Fruit fly (Drosophila melanogaster) whole organism, embryonic: ENCODE data around the gene form3.

Source experiments
- Abd-B ChIP-seq: fragments of 200-800 bp; sonication (Bioruptor generic); optimal IDR thresholded peaks from 2 replicates; lab custom pipeline; 2018; ENCODE audit warnings: missing biosample characterization, mild to moderate bottlenecking, missing genetic modification characterization, moderate library complexity
- Asciz ChIP-seq: fragments of 200-800 bp; sonication (Bioruptor generic); optimal IDR thresholded peaks from 2 replicates; lab custom pipeline; 2017; ENCODE audit warnings: missing biosample characterization, mild to moderate bottlenecking, missing genetic modification characterization, missing genetic modification reagents
- Awh ChIP-seq: fragments of 200-800 bp; sonication (Bioruptor generic); IDR thresholded peaks from 2 replicates; pipeline ENCODE4, ENCODE4 v1.3.6; 2022; ENCODE audit warnings: missing biosample characterization, missing genetic modification characterization
- Bdp1 ChIP-seq: fragments of 200-800 bp; sonication (Bioruptor generic); optimal IDR thresholded peaks from 3 replicates; lab custom pipeline; 2016; ENCODE audit warnings: missing biosample characterization, missing genetic modification characterization
- C15 ChIP-seq: fragments of 200-800 bp; sonication (Bioruptor generic); IDR thresholded peaks from 3 replicates; pipeline ENCODE4 v1.3.6; 2022; ENCODE audit warnings: missing biosample characterization, missing genetic modification characterization
- CG12391 ChIP-seq: fragments of 200-800 bp; sonication (Bioruptor generic); optimal IDR thresholded peaks from 3 replicates; lab custom pipeline; 2018; ENCODE audit warnings: missing biosample characterization, mild to moderate bottlenecking, missing genetic modification characterization, moderate library complexity
- CG12942 ChIP-seq: fragments of 200-800 bp; sonication (Bioruptor generic); optimal IDR thresholded peaks from 3 replicates; lab custom pipeline; 2016; ENCODE audit warnings: missing biosample characterization, missing genetic modification characterization
- CG13287 ChIP-seq: fragments of 200-800 bp; sonication (Bioruptor generic); IDR thresholded peaks from 2 replicates; pipeline ENCODE4 v1.3.6; 2022; ENCODE audit warnings: missing biosample characterization, missing genetic modification characterization; ENCODE audit not compliant: partially characterized antibody
- CG14014 ChIP-seq: fragments of 200-800 bp; sonication (Bioruptor generic); IDR thresholded peaks from 2 replicates; pipeline ENCODE4 v1.3.6; 2022; ENCODE audit warnings: missing biosample characterization, missing genetic modification characterization
- CG18011 ChIP-seq: fragments of 200-800 bp; sonication (Bioruptor generic); optimal IDR thresholded peaks from 2 replicates; lab custom pipeline; 2017; ENCODE audit warnings: missing biosample characterization, missing genetic modification characterization, mild to moderate bottlenecking, moderate library complexity, missing genotype
- CG18619 ChIP-seq: fragments of 200-800 bp; sonication (Bioruptor generic); optimal IDR thresholded peaks from 3 replicates; lab custom pipeline; 2017; ENCODE audit warnings: missing biosample characterization, mild to moderate bottlenecking, missing genetic modification characterization
- CG2129 ChIP-seq: fragments of 200-800 bp; sonication (Bioruptor generic); IDR thresholded peaks from 2 replicates; pipeline ENCODE4 v1.3.6; 2022; ENCODE audit warnings: missing biosample characterization, missing genetic modification characterization; ENCODE audit not compliant: partially characterized antibody
- CG2712 ChIP-seq: fragments of 200-800 bp; optimal IDR thresholded peaks from 3 replicates; lab custom pipeline; 2019; ENCODE audit warnings: missing biosample characterization, mild to moderate bottlenecking, missing genetic modification characterization, moderate library complexity
- CG33557 ChIP-seq: fragments of 200-800 bp; sonication (Bioruptor generic); optimal IDR thresholded peaks from 2 replicates; lab custom pipeline; 2019; ENCODE audit warnings: missing biosample characterization, mild to moderate bottlenecking, missing genetic modification characterization, moderate library complexity
- CG6765 ChIP-seq: fragments of 200-800 bp; sonication (Bioruptor generic); optimal IDR thresholded peaks from 3 replicates; lab custom pipeline; 2017; ENCODE audit warnings: missing biosample characterization, mild to moderate bottlenecking, missing genetic modification characterization
- CG8359 ChIP-seq: fragments of 200-800 bp; sonication (Bioruptor generic); optimal IDR thresholded peaks from 2 replicates; lab custom pipeline; 2017; ENCODE audit warnings: missing biosample characterization, mild to moderate bottlenecking, missing genetic modification characterization, borderline replicate concordance
- CG8388 ChIP-seq: fragments of 200-800 bp; sonication (Bioruptor generic); optimal IDR thresholded peaks from 2 replicates; lab custom pipeline; 2019; ENCODE audit warnings: missing biosample characterization, mild to moderate bottlenecking, missing genetic modification characterization, moderate library complexity
- CG8944 ChIP-seq: fragments of 200-800 bp; sonication (Bioruptor generic); optimal IDR thresholded peaks from 3 replicates; lab custom pipeline; 2016; ENCODE audit warnings: missing biosample characterization, missing genetic modification characterization
- Dad ChIP-seq: fragments of 200-800 bp; sonication (Bioruptor generic); optimal IDR thresholded peaks from 3 replicates; lab custom pipeline; 2016; ENCODE audit warnings: missing biosample characterization, missing genetic modification characterization
- Dip3 ChIP-seq: fragments of 200-800 bp; sonication (Bioruptor generic); optimal IDR thresholded peaks from 3 replicates; lab custom pipeline; 2016; ENCODE audit warnings: missing biosample characterization, missing genetic modification characterization
- Doc3 ChIP-seq: fragments of 200-800 bp; sonication (Bioruptor generic); IDR thresholded peaks from 3 replicates; pipeline ENCODE4 v1.3.6; 2022; ENCODE audit warnings: missing biosample characterization, missing genetic modification characterization; ENCODE audit not compliant: partially characterized antibody
- E2f2 ChIP-seq: fragments of 200-800 bp; sonication (Bioruptor generic); IDR thresholded peaks from 2 replicates; pipeline ENCODE4 v1.3.6; 2022; ENCODE audit warnings: missing biosample characterization, missing genetic modification characterization
- Eip74EF ChIP-seq, 2 experiments: fragments of 200-800 bp in 1 of 2; fragments of >200 bp in 1 of 2; sonication (Bioruptor generic) in 1 of 2; optimal IDR thresholded peaks; 2 replicates each; lab custom pipeline; 2017 to 2019; ENCODE audit warnings: missing biosample characterization in 2 of 2, missing genetic modification characterization in 2 of 2, mild to moderate bottlenecking in 1 of 2, moderate library complexity in 1 of 2
- H15 ChIP-seq: fragments of 200-800 bp; sonication (Bioruptor generic); IDR thresholded peaks from 3 replicates; pipeline ENCODE4 v1.3.6; 2022; ENCODE audit warnings: missing biosample characterization, missing genetic modification characterization
- HLH3B ChIP-seq: fragments of 200-800 bp; sonication (Bioruptor generic); IDR thresholded peaks from 2 replicates; pipeline ENCODE4 v1.3.6; 2022; ENCODE audit warnings: missing biosample characterization, missing genetic modification characterization
- HLH54F ChIP-seq: fragments of 200-800 bp; sonication (Bioruptor generic); optimal IDR thresholded peaks from 3 replicates; lab custom pipeline; 2016; ENCODE audit warnings: missing biosample characterization, missing genetic modification characterization
- MESR4 ChIP-seq: fragments of 200-800 bp; sonication (Bioruptor generic); optimal IDR thresholded peaks from 2 replicates; lab custom pipeline; 2018; ENCODE audit warnings: missing biosample characterization, mild to moderate bottlenecking, missing genetic modification characterization, moderate library complexity
- Mad ChIP-seq: fragments of 200-800 bp; sonication (Bioruptor generic); optimal IDR thresholded peaks from 2 replicates; lab custom pipeline; 2016; ENCODE audit warnings: missing biosample characterization, missing genetic modification characterization
- Neu2 ChIP-seq: fragments of 200-800 bp; sonication (Bioruptor generic); optimal IDR thresholded peaks from 3 replicates; lab custom pipeline; 2016; ENCODE audit warnings: missing biosample characterization, missing genetic modification characterization, borderline replicate concordance
- Optix ChIP-seq: fragments of 200-800 bp; sonication (Bioruptor generic); IDR thresholded peaks from 3 replicates; pipeline ENCODE4 v1.3.6; 2022; ENCODE audit warnings: missing biosample characterization, missing genetic modification characterization
- Rx ChIP-seq: fragments of 200-800 bp; sonication (Bioruptor generic); IDR thresholded peaks from 2 replicates; pipeline ENCODE4 v1.3.6; 2022; ENCODE audit warnings: missing biosample characterization, missing genetic modification characterization
- Side ChIP-seq: fragments of 200-800 bp; sonication (Bioruptor generic); optimal IDR thresholded peaks from 2 replicates; lab custom pipeline; 2016; ENCODE audit warnings: missing biosample characterization, missing genetic modification characterization
- ato ChIP-seq: fragments of 200-800 bp; sonication (Bioruptor generic); IDR thresholded peaks from 2 replicates; pipeline ENCODE4 v1.3.6; 2022; ENCODE audit warnings: missing biosample characterization, missing genetic modification characterization; ENCODE audit not compliant: partially characterized antibody
- bab2 ChIP-seq: fragments of 200-800 bp; sonication (Bioruptor generic); optimal IDR thresholded peaks from 2 replicates; lab custom pipeline; 2016; ENCODE audit warnings: missing biosample characterization, missing genetic modification characterization
- cas ChIP-seq: fragments of 200-800 bp; sonication (Bioruptor generic); IDR thresholded peaks from 2 replicates; pipeline ENCODE4 v1.3.6; 2022; ENCODE audit warnings: missing biosample characterization, missing genetic modification characterization
- chif ChIP-seq, 2 experiments: fragments of 200-800 bp; sonication (Bioruptor generic); optimal IDR thresholded peaks; 3 replicates each; lab custom pipeline; 2016; ENCODE audit warnings: missing biosample characterization in 2 of 2, missing genetic modification characterization in 2 of 2
- chinmo ChIP-seq: fragments of 200-800 bp; sonication (Bioruptor generic); IDR thresholded peaks from 4 replicates; pipeline ENCODE4 v1.3.6; 2022; ENCODE audit warnings: missing biosample characterization, missing genetic modification characterization; ENCODE audit not compliant: partially characterized antibody
- crol ChIP-seq: fragments of 200-800 bp; sonication (Bioruptor generic); IDR thresholded peaks from 2 replicates; pipeline ENCODE4 v1.3.6; 2022; ENCODE audit warnings: missing biosample characterization, missing genetic modification characterization
- ems ChIP-seq: fragments of 200-800 bp; sonication (Bioruptor generic); optimal IDR thresholded peaks from 3 replicates; lab custom pipeline; 2016; ENCODE audit warnings: missing biosample characterization, missing genetic modification characterization
- ken ChIP-seq: fragments of 200-800 bp; sonication (Bioruptor generic); IDR thresholded peaks from 3 replicates; pipeline ENCODE4 v1.3.6; 2022; ENCODE audit warnings: missing biosample characterization, missing genetic modification characterization
- lbe ChIP-seq: fragments of 200-800 bp; sonication (Bioruptor generic); optimal IDR thresholded peaks from 2 replicates; lab custom pipeline; 2016; ENCODE audit warnings: missing biosample characterization, mild to moderate bottlenecking, missing genetic modification characterization
- lola ChIP-seq, 3 experiments: fragments of >200 bp in 2 of 3; fragments of 200-800 bp in 1 of 3; sonication (Bioruptor generic) in 1 of 3; optimal IDR thresholded peaks; 2 replicates each; lab custom pipeline; 2017 to 2019; ENCODE audit warnings: missing biosample characterization in 3 of 3, missing genetic modification characterization in 3 of 3, mild to moderate bottlenecking in 1 of 3, moderate library complexity in 1 of 3
- peb ChIP-seq: fragments of 200-800 bp; sonication (Bioruptor generic); IDR thresholded peaks from 2 replicates; pipeline ENCODE4 v1.3.6; 2022; ENCODE audit warnings: missing biosample characterization, missing genetic modification characterization
- rib ChIP-seq: fragments of 200-800 bp; sonication (Bioruptor generic); IDR thresholded peaks from 2 replicates; pipeline ENCODE4 v1.3.6; 2022; ENCODE audit warnings: missing biosample characterization, missing genetic modification characterization
- salm ChIP-seq: fragments of 200-800 bp; sonication (Bioruptor generic); optimal IDR thresholded peaks from 2 replicates; lab custom pipeline; 2018; ENCODE audit warnings: missing biosample characterization, mild to moderate bottlenecking, missing genetic modification characterization
- schlank ChIP-seq: fragments of 200-800 bp; sonication (Bioruptor generic); optimal IDR thresholded peaks from 2 replicates; lab custom pipeline; 2018; ENCODE audit warnings: missing biosample characterization, mild to moderate bottlenecking, missing genetic modification characterization
- slp2 ChIP-seq: fragments of 200-800 bp; sonication (Bioruptor generic); optimal IDR thresholded peaks from 2 replicates; lab custom pipeline; 2016; ENCODE audit warnings: missing biosample characterization, missing genetic modification characterization
- zen ChIP-seq: fragments of 200-800 bp; sonication (Bioruptor generic); optimal IDR thresholded peaks from 3 replicates; lab custom pipeline; 2018; ENCODE audit warnings: missing biosample characterization, mild to moderate bottlenecking, missing genetic modification characterization, moderate library complexity
- zfh2 ChIP-seq: fragments of 200-800 bp; sonication (Bioruptor generic); optimal IDR thresholded peaks from 2 replicates; lab custom pipeline; 2016; ENCODE audit warnings: missing biosample characterization, missing genetic modification characterization

form3 gene

dm6 chr3L:7090764-7091163 lies 3.9 kb upstream of the form3 start (continued):
- TF ChIP-seq ato (GFP tag; lab: Robert Waterston, UW) (no peak), CG8359 (GFP tag; lab: Kevin White, UChicago) (peak; percentile 32), ken (GFP tag; lab: Robert Waterston, UW) (peak; percentile 39; the same call in 1 of the 3 replicates), rib (GFP tag; lab: Robert Waterston, UW) (no peak), CG13287 (no peak), Neu2 (no peak), C15 (GFP tag; lab: Robert Waterston, UW) (peak; percentile 43; the same call in 1 of the 3 replicates), CG33557 (GFP tag; lab: Kevin White, UChicago) (no peak), bab2 (GFP tag; lab: Kevin White, UChicago) (peak; percentile 51), CG6765 (GFP tag; lab: Kevin White, UChicago) (no peak), zen (tag; lab: Kevin White, UChicago) (peak; percentile 25), chif (GFP tag; optimal IDR thresholded peaks at IDR 0.05; lab: Kevin White, UChicago) (peak in 1 of 2 experiments; percentile 40), CG8944 (peak; percentile 15), CG2712 (peak; percentile 82), Side (GFP tag; lab: Kevin White, UChicago) (peak; percentile 40), Bdp1 (GFP tag; lab: Kevin White, UChicago) (no peak), Optix (GFP tag; lab: Robert Waterston, UW) (peak; percentile 56; the same call in 2 of the 3 replicates), lbe (GFP tag; lab: Kevin White, UChicago) (no peak), lola (GFP tag; optimal IDR thresholded peaks at IDR 0.05; lab: Kevin White, UChicago) (no peak), Eip74EF (GFP tag; optimal IDR thresholded peaks at IDR 0.05; lab: Kevin White, UChicago) (peak in 1 of 2 experiments; percentile 73), Dip3 (no peak), Rx (GFP tag; lab: Robert Waterston, UW) (peak; percentile 67), salm (tag; lab: Kevin White, UChicago) (peak; percentile 53), E2f2 (GFP tag; lab: Robert Waterston, UW) (peak; percentile 34; the same call in 1 of the 2 replicates), zfh2 (GFP tag; lab: Kevin White, UChicago) (no peak), HLH3B (GFP tag; lab: Robert Waterston, UW) (peak; percentile 74), Awh (GFP tag; lab: Robert Waterston, UW) (peak; percentile 73; the same call in 1 of the 2 replicates), cas (no peak), CG12942 (peak; percentile 10), CG18011 (GFP tag; lab: Kevin White, UChicago) (no peak), MESR4 (GFP tag; lab: Kevin White, UChicago) (no peak), CG12391 (peak; percentile 54), Dad (GFP tag; lab: Kevin White, UChicago) (peak; percentile 64), Asciz (GFP tag; lab: Kevin White, UChicago) (peak; percentile 50), H15 (GFP tag; lab: Robert Waterston, UW) (peak; percentile 78), schlank (tag; lab: Kevin White, UChicago) (no peak), peb (GFP tag; lab: Robert Waterston, UW) (0 out of 2 replicates have a peak, but pooled peaks have one; percentile 64), CG18619 (GFP tag; lab: Kevin White, UChicago) (no peak), Doc3 (GFP tag; lab: Robert Waterston, UW) (no peak), CG14014 (peak; percentile 22; the same call in 1 of the 2 replicates), ems (peak; percentile 62), slp2 (GFP tag; lab: Kevin White, UChicago) (no peak), Abd-B (GFP tag; lab: Kevin White, UChicago) (peak; percentile 74), CG8388 (peak; percentile 58), crol (GFP tag; lab: Robert Waterston, UW) (no peak), Mad (GFP tag; lab: Kevin White, UChicago) (no peak), chinmo (GFP tag; lab: Robert Waterston, UW) (no peak), CG2129 (GFP tag; lab: Robert Waterston, UW) (no peak), HLH54F (no peak)
